Worm (Caenorhabditis elegans) whole organism, L4 larva: ENCODE data around the gene cutl-11.

Source experiments
- egl-27 ChIP-seq: sonication (generic microtip); optimal IDR thresholded peaks from 3 replicates; lab custom pipeline; 2017; ENCODE audit warnings: missing biosample characterization, missing genetic modification reagents, missing genetic modification characterization
- nhr-76 ChIP-seq: fragments of 150-350 bp; optimal IDR thresholded peaks from 2 replicates; lab custom pipeline; 2014; ENCODE audit warnings: missing biosample characterization, missing genetic modification characterization
- nhr-77 ChIP-seq: fragments of 150-350 bp; optimal IDR thresholded peaks from 2 replicates; lab custom pipeline; 2014; ENCODE audit warnings: missing biosample characterization, missing genetic modification characterization
- spr-3 ChIP-seq: fragments of 200-800 bp; sonication (Bioruptor generic); optimal IDR thresholded peaks from 2 replicates; lab custom pipeline; 2018; ENCODE audit warnings: mild to moderate bottlenecking, missing genetic modification characterization, missing compliant biosample characterization
- ztf-11 ChIP-seq: fragments of 150-350 bp; optimal IDR thresholded peaks from 2 replicates; lab custom pipeline; 2014; ENCODE audit warnings: missing biosample characterization, missing genetic modification characterization

DNA sequence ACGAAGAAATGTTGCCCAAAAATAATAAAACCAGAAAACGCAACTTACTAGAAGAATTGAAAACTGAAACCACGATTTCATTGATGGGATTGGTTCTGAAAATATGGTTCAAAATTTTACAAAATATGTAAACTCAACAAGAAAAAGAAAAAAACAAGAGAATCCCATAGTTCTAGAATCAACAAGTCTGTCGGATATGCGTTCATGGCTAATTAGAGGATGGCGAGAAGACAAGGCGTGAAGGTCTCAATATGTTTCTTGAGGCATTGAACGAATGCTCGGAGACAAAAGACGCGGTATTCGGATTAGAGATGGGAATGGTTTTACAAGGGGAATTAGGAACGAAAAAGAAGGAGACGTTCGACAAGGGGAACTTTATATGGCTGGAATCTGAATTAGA lies at the start of gene cutl-11:
- TF ChIP-seq nhr-77 (tag; lab: Kevin White, UChicago) (no peak), ztf-11 (tag; lab: Kevin White, UChicago) (no peak), egl-27 (tag; lab: Kevin White, UChicago) (no peak), spr-3 (GFP tag; lab: Kevin White, UChicago) (no peak), nhr-76 (tag; lab: Kevin White, UChicago) (no peak)
